Worm (Caenorhabditis elegans) whole organism, L4 larva: Measurements from ENCODE around the gene F49E12.12.

Experiments
- D1046.2 ChIP-seq: fragments of 200-800 bp; sonication (Bioruptor generic); IDR thresholded peaks from 2 replicates; pipeline ENCODE4 v1.3.6; 2022; ENCODE audit warnings: missing genetic modification characterization, missing compliant biosample characterization
- F26F4.8 ChIP-seq: fragments of 200-800 bp; sonication (Bioruptor generic); conservative IDR thresholded peaks from 2 replicates; pipeline ENCODE4 v1.3.6; 2022; ENCODE audit warnings: missing genetic modification characterization, missing compliant biosample characterization
- T26A8.4 ChIP-seq: fragments of 200-800 bp; sonication (Bioruptor generic); IDR thresholded peaks from 2 replicates; pipeline ENCODE4 v1.3.6; 2022; ENCODE audit warnings: missing genetic modification characterization, missing compliant biosample characterization
- Y75B8A.6 ChIP-seq: fragments of 200-800 bp; sonication (Bioruptor generic); IDR thresholded peaks from 2 replicates; pipeline ENCODE4 v1.3.6; 2022; ENCODE audit warnings: missing genetic modification reagents, missing genetic modification characterization, missing compliant biosample characterization
- ZK337.2 ChIP-seq: fragments of 200-800 bp; sonication (Bioruptor generic); IDR thresholded peaks from 2 replicates; pipeline ENCODE4 v1.3.6; 2022; ENCODE audit warnings: missing genetic modification reagents, missing genetic modification characterization, missing compliant biosample characterization
- aha-1 ChIP-seq: fragments of 150-350 bp; peaks from one replicate; lab custom pipeline; 2014; ENCODE audit warnings: missing biosample characterization, missing genetic modification characterization
- ama-1 ChIP-seq: fragments of 150-350 bp; optimal IDR thresholded peaks from 2 replicates; lab custom pipeline; 2014; ENCODE audit warnings: inconsistent platforms, mixed read lengths
- arid-1 ChIP-seq: fragments of 200-800 bp; sonication (Bioruptor generic); conservative IDR thresholded peaks from 2 replicates; pipeline ENCODE4 v1.3.6; 2022; ENCODE audit warnings: missing genetic modification reagents, missing genetic modification characterization, missing compliant biosample characterization
- attf-4 ChIP-seq: sonication (generic microtip); optimal IDR thresholded peaks from 3 replicates; lab custom pipeline; 2017; ENCODE audit warnings: missing biosample characterization, missing genetic modification characterization
- ceh-62 ChIP-seq: sonication (generic microtip); optimal IDR thresholded peaks from 2 replicates; lab custom pipeline; 2017; ENCODE audit warnings: missing biosample characterization, missing genetic modification characterization
- ces-1 ChIP-seq: fragments of 150-350 bp; sonication (generic microtip); optimal IDR thresholded peaks from 4 replicates; lab custom pipeline; 2014; ENCODE audit warnings: missing biosample characterization, missing genetic modification reagents, missing genetic modification characterization
- daf-12 ChIP-seq: fragments of 150-350 bp; optimal IDR thresholded peaks from 2 replicates; lab custom pipeline; 2014; ENCODE audit warnings: missing biosample characterization, missing genetic modification reagents, missing genetic modification characterization
- daf-16 ChIP-seq, 3 experiments: sonication (generic microtip); optimal IDR thresholded peaks; 2 replicates each; lab custom pipeline; 2016 to 2017; ENCODE audit warnings: missing genetic modification characterization in 3 of 3, missing genetic modification reagents in 3 of 3, mild to moderate bottlenecking in 2 of 3, missing compliant biosample characterization in 2 of 3, missing biosample characterization in 1 of 3, moderate library complexity in 1 of 3
- dmd-6 ChIP-seq: fragments of 200-800 bp; sonication (Bioruptor generic); IDR thresholded peaks from 2 replicates; pipeline ENCODE4 v1.3.6; 2022; ENCODE audit warnings: missing genetic modification reagents, missing genetic modification characterization, missing compliant biosample characterization
- dpl-1 ChIP-seq: fragments of 150-350 bp; optimal IDR thresholded peaks from 2 replicates; lab custom pipeline; 2014; ENCODE audit warnings: missing biosample characterization, missing genetic modification reagents, missing genetic modification characterization
- duxl-1 ChIP-seq: sonication (generic microtip); optimal IDR thresholded peaks from 2 replicates; lab custom pipeline; 2016; ENCODE audit warnings: mild to moderate bottlenecking, missing genetic modification characterization, moderate library complexity, missing compliant biosample characterization; ENCODE audit not compliant: poor library complexity
- dve-1 ChIP-seq: sonication (generic microtip); optimal IDR thresholded peaks from 2 replicates; lab custom pipeline; 2017; ENCODE audit warnings: antibody characterized with exemption, mild to moderate bottlenecking, missing genetic modification characterization, missing compliant biosample characterization; ENCODE audit not compliant: insufficient read depth
- fkh-10 ChIP-seq: fragments of 150-350 bp; optimal IDR thresholded peaks from 2 replicates; lab custom pipeline; 2014; ENCODE audit warnings: missing biosample characterization, missing genetic modification reagents, missing genetic modification characterization
- fos-1 ChIP-seq: fragments of 150-350 bp; optimal IDR thresholded peaks from 2 replicates; lab custom pipeline; 2014; ENCODE audit warnings: missing biosample characterization, missing genetic modification characterization
- hlh-11 ChIP-seq: fragments of 200-800 bp; sonication (Bioruptor generic); optimal IDR thresholded peaks from 2 replicates; lab custom pipeline; 2018; ENCODE audit warnings: mild to moderate bottlenecking, missing genetic modification characterization, missing compliant biosample characterization
- hlh-30 ChIP-seq: sonication (generic microtip); optimal IDR thresholded peaks from 2 replicates; lab custom pipeline; 2017; ENCODE audit warnings: antibody characterized with exemption, mild to moderate bottlenecking, missing genetic modification characterization, missing compliant biosample characterization; ENCODE audit not compliant: insufficient read depth
- lin-29 ChIP-seq: fragments of 200-800 bp; sonication (Bioruptor generic); IDR thresholded peaks from 2 replicates; pipeline ENCODE4 v1.3.6; 2022; ENCODE audit warnings: missing genetic modification reagents, missing genetic modification characterization, missing compliant biosample characterization
- lin-38 ChIP-seq: fragments of 200-800 bp; sonication (Bioruptor generic); IDR thresholded peaks from 2 replicates; pipeline ENCODE4 v1.3.6; 2022; ENCODE audit warnings: missing genetic modification reagents, missing genetic modification characterization, missing compliant biosample characterization
- lir-3 ChIP-seq: sonication (generic microtip); optimal IDR thresholded peaks from 2 replicates; lab custom pipeline; 2016; ENCODE audit warnings: mild to moderate bottlenecking, missing genetic modification characterization, missing compliant biosample characterization
- lsy-2 ChIP-seq, 2 experiments: fragments of 150-350 bp in 1 of 2; sonication (generic microtip) in 1 of 2; optimal IDR thresholded peaks; 2 replicates each; lab custom pipeline; 2014 to 2017; ENCODE audit warnings: missing biosample characterization in 2 of 2, missing genetic modification characterization in 2 of 2
- mdl-1 ChIP-seq, 2 experiments: fragments of 150-350 bp in 1 of 2; sonication (generic microtip) in 1 of 2; optimal IDR thresholded peaks; 2 replicates each; lab custom pipeline; 2014 to 2017; ENCODE audit warnings: missing biosample characterization in 2 of 2, missing genetic modification characterization in 2 of 2
- mes-2 ChIP-seq: sonication (generic microtip); optimal IDR thresholded peaks from 2 replicates; lab custom pipeline; 2016; ENCODE audit warnings: missing genotype, mild to moderate bottlenecking, missing genetic modification characterization, missing compliant biosample characterization; ENCODE audit not compliant: poor library complexity, severe bottlenecking
- mxl-2 ChIP-seq: fragments of 200-800 bp; sonication (Bioruptor generic); conservative IDR thresholded peaks from 2 replicates; pipeline ENCODE4 v1.3.6; 2022; ENCODE audit warnings: missing genetic modification reagents, missing genetic modification characterization, missing compliant biosample characterization
- mxl-3 ChIP-seq: fragments of 200-800 bp; sonication (Bioruptor generic); optimal IDR thresholded peaks from 2 replicates; lab custom pipeline; 2018; ENCODE audit warnings: mild to moderate bottlenecking, missing genetic modification characterization, missing compliant biosample characterization
- nhr-102 ChIP-seq: sonication (generic microtip); optimal IDR thresholded peaks from 2 replicates; lab custom pipeline; 2016; ENCODE audit warnings: mild to moderate bottlenecking, missing genetic modification characterization, moderate library complexity, missing compliant biosample characterization
- nhr-28 ChIP-seq: fragments of 150-350 bp; optimal IDR thresholded peaks from 2 replicates; lab custom pipeline; 2014; ENCODE audit warnings: missing biosample characterization, missing genetic modification characterization
- nhr-48 ChIP-seq: sonication (generic microtip); optimal IDR thresholded peaks from 2 replicates; lab custom pipeline; 2016; ENCODE audit warnings: mild to moderate bottlenecking, missing genetic modification characterization, missing compliant biosample characterization
- nhr-6 ChIP-seq: fragments of 150-350 bp; optimal IDR thresholded peaks from 2 replicates; lab custom pipeline; 2014; ENCODE audit warnings: missing biosample characterization, missing genetic modification characterization
- nhr-77 ChIP-seq: fragments of 150-350 bp; optimal IDR thresholded peaks from 2 replicates; lab custom pipeline; 2014; ENCODE audit warnings: missing biosample characterization, missing genetic modification characterization
- pha-4 ChIP-seq, 2 experiments: fragments of 150-350 bp in 1 of 2; fragments of 200-800 bp in 1 of 2; sonication (Bioruptor generic) in 1 of 2; IDR thresholded peaks in 1 of 2; optimal IDR thresholded peaks in 1 of 2; 2 replicates each; pipeline versions ENCODE4 v1.3.6 to Lab custom; 2014 to 2022; ENCODE audit warnings: missing genetic modification characterization in 2 of 2, missing genetic modification reagents in 2 of 2, missing biosample characterization in 1 of 2, missing compliant biosample characterization in 1 of 2
- php-3 ChIP-seq: fragments of 200-800 bp; sonication (Bioruptor generic); IDR thresholded peaks from 2 replicates; pipeline ENCODE4 v1.3.6; 2022; ENCODE audit warnings: missing genetic modification reagents, missing genetic modification characterization, missing compliant biosample characterization
- pqm-1 ChIP-seq: sonication (generic microtip); optimal IDR thresholded peaks from 2 replicates; lab custom pipeline; 2017; ENCODE audit warnings: missing biosample characterization, missing genetic modification characterization
- saeg-2 ChIP-seq: fragments of 200-800 bp; sonication (Bioruptor generic); IDR thresholded peaks from 2 replicates; pipeline ENCODE4 v1.3.6; 2022; ENCODE audit warnings: missing genetic modification reagents, missing genetic modification characterization, missing compliant biosample characterization
- snpc-4 ChIP-seq: fragments of 150-350 bp; optimal IDR thresholded peaks from 2 replicates; lab custom pipeline; 2014; ENCODE audit warnings: missing biosample characterization, missing genetic modification characterization
- tag-97 ChIP-seq: fragments of 200-800 bp; sonication (Bioruptor generic); IDR thresholded peaks from 2 replicates; pipeline ENCODE4 v1.3.6; 2022; ENCODE audit warnings: missing genetic modification characterization, missing compliant biosample characterization
- tra-1 ChIP-seq: fragments of 200-800 bp; sonication (Bioruptor generic); IDR thresholded peaks from 2 replicates; pipeline ENCODE4 v1.3.6; 2022; ENCODE audit warnings: missing genetic modification reagents, missing genetic modification characterization, missing compliant biosample characterization
- unc-130 ChIP-seq: sonication (generic microtip); optimal IDR thresholded peaks from 2 replicates; lab custom pipeline; 2016; ENCODE audit warnings: missing genetic modification reagents, missing genetic modification characterization, missing compliant biosample characterization
- unc-39 ChIP-seq: sonication (generic microtip); optimal IDR thresholded peaks from 2 replicates; lab custom pipeline; 2017; ENCODE audit warnings: missing biosample characterization, missing genetic modification characterization
- zfp-3 ChIP-seq: fragments of 200-800 bp; sonication (Bioruptor generic); conservative IDR thresholded peaks from 2 replicates; pipeline ENCODE4 v1.3.6; 2022; ENCODE audit warnings: missing genetic modification reagents, missing genetic modification characterization, missing compliant biosample characterization
- ztf-11 ChIP-seq: fragments of 150-350 bp; optimal IDR thresholded peaks from 2 replicates; lab custom pipeline; 2014; ENCODE audit warnings: missing biosample characterization, missing genetic modification characterization
- ztf-7 ChIP-seq: fragments of 150-350 bp; optimal IDR thresholded peaks from 2 replicates; lab custom pipeline; 2014; ENCODE audit warnings: missing biosample characterization, missing genetic modification characterization

F49E12.12 gene

ce11 chrII:8384344-8384743 is 3.0 kb downstream of the F49E12.12 start:
- TF ChIP-seq zfp-3 (GFP tag; lab: Robert Waterston, UW) (no peak), aha-1 (tag; lab: Kevin White, UChicago) (peak; percentile 72), tra-1 (GFP tag; lab: Robert Waterston, UW) (peak; percentile 25; the same call in 1 of the 2 replicates), arid-1 (GFP tag; lab: Robert Waterston, UW) (no peak), nhr-77 (tag; lab: Kevin White, UChicago) (peak; percentile 65), dmd-6 (GFP tag; lab: Robert Waterston, UW) (peak; percentile 88), lin-38 (GFP tag; lab: Robert Waterston, UW) (no peak), F26F4.8 (GFP tag; lab: Robert Waterston, UW) (no peak), lsy-2 (tag; optimal IDR thresholded peaks at IDR 0.05; lab: Kevin White, UChicago) (peak in 1 of 2 experiments; percentile 25), nhr-48 (tag; lab: Kevin White, UChicago) (peak; percentile 37), mdl-1 (tag; optimal IDR thresholded peaks at IDR 0.05; lab: Kevin White, UChicago) (peak in 1 of 2 experiments; percentile 19), daf-16 (GFP tag; optimal IDR thresholded peaks at IDR 0.05; lab: Kevin White, UChicago) (no peak), daf-16 (tag; optimal IDR thresholded peaks at IDR 0.05; lab: Kevin White, UChicago) (peak; percentile 36), mes-2 (tag; lab: Kevin White, UChicago) (peak; percentile 44), nhr-102 (peak; percentile 43), mxl-3 (peak; percentile 2), php-3 (GFP tag; lab: Robert Waterston, UW) (no peak), T26A8.4 (no peak), dve-1 (tag; lab: Kevin White, UChicago) (peak; percentile 66), Y75B8A.6 (no peak), pqm-1 (tag; lab: Kevin White, UChicago) (peak; percentile 81), ZK337.2 (no peak), nhr-6 (tag; lab: Kevin White, UChicago) (peak; percentile 20), daf-12 (no peak), attf-4 (tag; lab: Kevin White, UChicago) (no peak), lir-3 (no peak), unc-39 (tag; lab: Kevin White, UChicago) (no peak), hlh-30 (peak; percentile 34), hlh-11 (peak; percentile 78), unc-130 (no peak), nhr-28 (tag; lab: Kevin White, UChicago) (peak; percentile 76), tag-97 (GFP tag; lab: Robert Waterston, UW) (no peak)

ce11 chrII:8385561-8385960 is 4.3 kb downstream of the F49E12.12 start:
- TF ChIP-seq mxl-3 (no peak), nhr-28 (tag; lab: Kevin White, UChicago) (peak; percentile 29), lin-29 (GFP tag; lab: Robert Waterston, UW) (no peak), ztf-11 (tag; lab: Kevin White, UChicago) (no peak), lsy-2 (tag; optimal IDR thresholded peaks at IDR 0.05; lab: Kevin White, UChicago) (peak in 1 of 2 experiments; percentile 56), saeg-2 (GFP tag; lab: Robert Waterston, UW) (no peak), ztf-7 (tag; lab: Kevin White, UChicago) (no peak), tag-97 (GFP tag; lab: Robert Waterston, UW) (no peak), php-3 (GFP tag; lab: Robert Waterston, UW) (no peak), ceh-62 (tag; lab: Kevin White, UChicago) (no peak), pqm-1 (tag; lab: Kevin White, UChicago) (peak; percentile 18)

- peak; percentile 25 for TF ChIP-seq nhr-48 (tag; lab: Kevin White, UChicago)
- TF ChIP-seq mxl-2 = no peak
- TF ChIP-seq ama-1 (lab: Kevin White, UChicago) = no peak
- TF ChIP-seq ces-1 (GFP tag; lab: Kevin White, UChicago) = no peak
- TF ChIP-seq saeg-2 (GFP tag; lab: Robert Waterston, UW) = peak; percentile 57; the same call in 1 of the 2 replicates
- TF ChIP-seq hlh-11 = peak; percentile 76
- TF ChIP-seq pha-4 (GFP tag; IDR thresholded peaks at IDR 0.05; lab: Robert Waterston, UW) = no peak
- no peak for TF ChIP-seq pha-4 (tag; optimal IDR thresholded peaks at IDR 0.05; lab: Kevin White, UChicago)
- TF ChIP-seq snpc-4 = no peak
- TF ChIP-seq lir-3 = no peak
- TF ChIP-seq mdl-1 (tag; optimal IDR thresholded peaks at IDR 0.05; lab: Kevin White, UChicago) = no peak
- peak; percentile 92 for TF ChIP-seq dmd-6 (GFP tag; lab: Robert Waterston, UW)
- TF ChIP-seq pqm-1 (tag; lab: Kevin White, UChicago) = peak; percentile 80
- peak; percentile 74 for TF ChIP-seq nhr-28 (tag; lab: Kevin White, UChicago)
- TF ChIP-seq dpl-1 (GFP tag; lab: Kevin White, UChicago) = no peak
- peak; percentile 84 for TF ChIP-seq php-3 (GFP tag; lab: Robert Waterston, UW)
- TF ChIP-seq dve-1 (tag; lab: Kevin White, UChicago) = peak; percentile 32
- no peak for TF ChIP-seq duxl-1
- no peak for TF ChIP-seq D1046.2 (GFP tag; lab: Robert Waterston, UW)
- TF ChIP-seq fos-1 (tag; lab: Kevin White, UChicago) = no peak
- TF ChIP-seq nhr-102 = peak; percentile 59
- no peak for TF ChIP-seq fkh-10 (GFP tag; lab: Kevin White, UChicago)
Observed at ce11 chrII:8386897-8387296, 5.6 kb downstream of the F49E12.12 start.
